Worm (Caenorhabditis elegans): ENCODE results near the gene thn-5.
"Not testable (repeated sequence)": the region's sequence is repeated elsewhere in the genome, so short reads cannot be mapped to it uniquely, and the experiment has no call there.

Gene thn-5

DNA sequence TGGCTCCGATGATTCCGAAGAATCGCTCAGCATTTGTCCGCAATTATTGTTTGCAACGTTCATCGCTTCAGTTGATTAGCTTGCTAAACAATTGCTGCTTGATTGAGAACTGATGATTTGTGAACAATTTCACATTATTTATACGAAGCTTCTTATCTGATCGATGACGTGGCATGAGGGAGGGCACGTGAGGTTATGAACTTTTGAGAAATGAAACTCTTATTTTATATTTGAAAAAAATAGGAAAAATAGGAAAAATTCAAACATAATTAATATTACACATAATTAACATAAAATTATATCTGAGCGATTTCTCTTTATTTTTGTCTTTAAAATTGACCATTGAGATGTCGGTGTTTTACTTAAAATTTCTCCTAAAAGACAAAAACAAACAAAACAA lies 24.0 kb downstream of the thn-5 start, which contains the start of gene F36H12.10:
Gene F36H12.10 (minus strand): TSS at position 101 of the 400 bp plus-strand sequence.
- TF ChIP-seq ztf-23 (GFP tag; IDR thresholded peaks at IDR 0.05); ztf-29 (GFP tag; IDR thresholded peaks at IDR 0.05); cog-1 (tag; optimal IDR thresholded peaks at IDR 0.05): not testable (repeated sequence)

DNA sequence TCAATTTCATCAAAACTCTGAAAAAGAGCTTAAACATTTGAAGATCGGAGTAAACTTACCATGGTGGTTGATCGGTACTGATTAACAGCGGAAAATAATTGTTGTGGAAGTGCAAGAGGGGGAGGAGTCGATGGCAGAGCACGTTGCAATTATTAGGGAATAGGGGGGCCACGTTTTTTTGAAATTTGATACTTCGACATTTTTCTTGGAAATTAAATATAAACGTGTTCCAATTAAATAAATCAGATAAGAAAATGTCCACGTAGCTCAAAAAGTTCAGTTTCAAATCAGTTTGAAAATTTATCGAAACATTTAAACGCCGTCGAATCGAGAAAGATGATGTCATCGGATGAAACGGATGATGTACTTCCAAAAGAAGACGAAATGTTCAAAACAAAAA lies 26.1 kb downstream of the thn-5 start, which contains the start of gene F36H12.9:
Gene F36H12.9 (plus strand): TSS at position 301 of the 400 bp plus-strand sequence.
- TF ChIP-seq flt-1, ztf-23, T22C8.4 (GFP tag; IDR thresholded peaks at IDR 0.05): not testable (repeated sequence)

DNA sequence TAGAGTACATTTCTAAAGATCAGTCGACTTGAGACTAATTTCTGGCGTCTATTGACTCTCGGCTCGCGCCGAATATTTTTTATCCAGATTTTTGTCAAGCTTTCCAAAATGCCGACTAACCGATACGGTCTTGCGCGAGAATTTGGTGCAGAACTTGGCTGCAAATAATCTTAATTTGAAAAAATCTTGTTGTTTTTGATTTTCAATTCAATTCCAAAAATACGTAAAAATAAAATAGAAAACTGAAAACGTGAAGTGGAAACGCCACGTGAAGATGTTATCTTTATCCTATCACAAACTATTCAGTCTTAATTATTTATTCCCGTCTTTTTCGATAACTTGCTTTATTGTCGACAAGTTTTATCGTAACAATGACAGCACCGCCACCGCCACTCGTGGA lies 27.8 kb downstream of the thn-5 start, which contains the start of gene ttbk-2.1:
Gene ttbk-2.1 (plus strand): TSS at position 301 of the 400 bp plus-strand sequence.
- TF ChIP-seq T22C8.4 (GFP tag; IDR thresholded peaks at IDR 0.05); flt-1 (GFP tag; IDR thresholded peaks at IDR 0.05); cog-1 (tag; optimal IDR thresholded peaks at IDR 0.05): not testable (repeated sequence)

DNA sequence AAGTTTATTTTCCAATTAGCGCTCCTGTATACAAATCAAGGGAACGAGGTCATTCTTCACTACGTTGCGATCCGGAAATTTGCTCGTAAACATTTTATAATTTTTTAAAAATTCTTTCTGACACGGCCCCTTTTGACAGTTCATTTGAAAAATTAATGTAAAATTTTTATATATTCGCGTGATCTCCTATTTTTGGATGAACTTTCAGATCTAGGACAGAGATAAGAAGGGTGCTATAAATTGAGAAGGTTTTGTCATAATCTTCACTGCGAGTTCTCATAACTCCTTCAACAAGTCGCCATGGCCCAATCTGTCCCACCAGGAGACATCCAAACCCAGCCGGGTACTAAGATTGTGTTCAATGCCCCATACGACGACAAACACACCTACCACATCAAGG lies 29.7 kb downstream of the thn-5 start, which contains the start of gene msp-19:
Gene msp-19 (plus strand): TSS at position 301 of the 400 bp plus-strand sequence.
- TF ChIP-seq klf-2 (GFP tag; conservative IDR thresholded peaks at IDR 0.05); med-1 (GFP tag; optimal IDR thresholded peaks at IDR 0.05; ENCODE audit: insufficient read depth); tab-1 (GFP tag; IDR thresholded peaks at IDR 0.05): not testable (repeated sequence)

DNA sequence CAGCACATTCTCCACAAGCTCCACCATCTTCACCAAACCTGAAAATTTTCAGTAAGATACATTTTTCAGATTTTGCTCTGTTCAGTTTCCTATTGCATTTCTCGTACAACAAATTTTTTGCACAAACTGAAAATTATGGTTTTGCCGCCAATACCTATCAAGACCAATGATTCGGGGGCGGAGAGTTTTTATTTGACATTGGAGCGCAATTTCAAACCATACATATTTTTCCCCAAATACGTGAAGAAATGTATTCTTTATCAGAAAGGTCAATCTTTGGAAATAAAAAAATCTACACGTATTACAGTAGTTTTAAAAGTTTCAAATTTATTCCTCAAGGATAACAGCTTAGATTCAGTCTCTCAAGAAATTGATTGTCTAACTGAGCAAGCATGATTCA lies 35.8 kb downstream of the thn-5 start, which contains the start of gene F36H12.5:
Gene F36H12.5 (plus strand): TSS at position 301 of the 400 bp plus-strand sequence.
- TF ChIP-seq ref-1 (GFP tag; conservative IDR thresholded peaks at IDR 0.05), result no peak
- TF ChIP-seq med-1 (GFP tag; optimal IDR thresholded peaks at IDR 0.05; ENCODE audit: insufficient read depth), result no peak
- no peak for TF ChIP-seq cog-1 (tag; optimal IDR thresholded peaks at IDR 0.05)
- TF ChIP-seq T22C8.4 (GFP tag; IDR thresholded peaks at IDR 0.05), result no peak
- no peak for TF ChIP-seq flt-1 (GFP tag; IDR thresholded peaks at IDR 0.05)
- TF ChIP-seq klf-2 (GFP tag; conservative IDR thresholded peaks at IDR 0.05), result no peak
- TF ChIP-seq tab-1 (GFP tag; IDR thresholded peaks at IDR 0.05), result no peak
- no peak for TF ChIP-seq ztf-23 (GFP tag; IDR thresholded peaks at IDR 0.05)
- no peak for TF ChIP-seq ztf-29 (GFP tag; IDR thresholded peaks at IDR 0.05)

DNA sequence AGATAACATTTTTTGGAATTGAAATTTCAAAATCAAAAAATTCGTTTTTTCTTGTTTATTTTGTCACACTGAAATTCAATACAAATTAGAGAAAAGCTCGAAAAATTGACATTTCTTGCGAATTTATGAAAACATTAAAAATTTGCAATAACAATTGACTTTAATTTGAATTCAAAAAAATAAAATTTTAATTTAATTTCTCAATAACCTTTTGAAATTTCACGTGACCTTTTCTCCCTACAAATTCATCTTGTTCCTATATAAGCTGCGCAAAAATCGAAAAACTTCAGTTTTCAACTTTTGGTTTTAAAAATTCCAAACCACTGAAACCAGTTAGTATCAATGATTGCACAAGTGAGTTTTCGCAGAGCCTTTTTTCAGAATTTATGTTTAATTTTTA lies 38.2 kb downstream of the thn-5 start, which contains the start of gene F36H12.4:
Gene F36H12.4 (plus strand): TSS at position 301 of the 400 bp plus-strand sequence.
- no peak for TF ChIP-seq tab-1 (GFP tag; IDR thresholded peaks at IDR 0.05)
- TF ChIP-seq ztf-23 (GFP tag; IDR thresholded peaks at IDR 0.05), result no peak
- TF ChIP-seq ztf-29 (GFP tag; IDR thresholded peaks at IDR 0.05), result no peak
- TF ChIP-seq cog-1 (tag; optimal IDR thresholded peaks at IDR 0.05), result no peak
- TF ChIP-seq flt-1 (GFP tag; IDR thresholded peaks at IDR 0.05), result no peak
- no peak for TF ChIP-seq klf-2 (GFP tag; conservative IDR thresholded peaks at IDR 0.05)
- TF ChIP-seq med-1 (GFP tag; optimal IDR thresholded peaks at IDR 0.05; ENCODE audit: insufficient read depth), result no peak
- no peak for TF ChIP-seq T22C8.4 (GFP tag; IDR thresholded peaks at IDR 0.05)
- TF ChIP-seq ref-1 (GFP tag; conservative IDR thresholded peaks at IDR 0.05), result no peak

DNA sequence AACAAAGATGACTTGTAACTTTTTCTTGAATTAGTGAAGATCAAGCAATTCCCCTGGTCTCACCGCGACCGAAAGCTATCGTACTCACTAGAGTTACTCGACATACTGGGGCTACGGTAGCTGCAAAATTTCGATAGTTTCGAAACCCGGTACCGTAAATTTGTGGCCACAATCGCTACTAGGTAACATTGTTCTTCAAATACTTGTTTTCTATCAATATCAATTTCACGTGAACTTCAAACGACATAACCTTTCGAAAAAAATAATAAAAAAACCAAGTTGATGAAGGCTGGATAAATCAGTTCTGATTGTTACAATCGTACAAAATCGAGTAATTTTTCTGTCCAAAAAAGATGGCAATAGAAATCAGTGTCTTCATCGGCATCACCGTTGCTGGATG lies 41.9 kb downstream of the thn-5 start, which contains the start of gene F36H12.3:
Gene F36H12.3 (plus strand): TSS at position 301 of the 400 bp plus-strand sequence.
- TF ChIP-seq klf-2 (GFP tag; conservative IDR thresholded peaks at IDR 0.05), result no peak
- no peak for TF ChIP-seq tab-1 (GFP tag; IDR thresholded peaks at IDR 0.05)
- TF ChIP-seq med-1 (GFP tag; optimal IDR thresholded peaks at IDR 0.05; ENCODE audit: insufficient read depth), result no peak
- TF ChIP-seq ztf-23 (GFP tag; IDR thresholded peaks at IDR 0.05), result no peak
- no peak for TF ChIP-seq ztf-29 (GFP tag; IDR thresholded peaks at IDR 0.05)

DNA sequence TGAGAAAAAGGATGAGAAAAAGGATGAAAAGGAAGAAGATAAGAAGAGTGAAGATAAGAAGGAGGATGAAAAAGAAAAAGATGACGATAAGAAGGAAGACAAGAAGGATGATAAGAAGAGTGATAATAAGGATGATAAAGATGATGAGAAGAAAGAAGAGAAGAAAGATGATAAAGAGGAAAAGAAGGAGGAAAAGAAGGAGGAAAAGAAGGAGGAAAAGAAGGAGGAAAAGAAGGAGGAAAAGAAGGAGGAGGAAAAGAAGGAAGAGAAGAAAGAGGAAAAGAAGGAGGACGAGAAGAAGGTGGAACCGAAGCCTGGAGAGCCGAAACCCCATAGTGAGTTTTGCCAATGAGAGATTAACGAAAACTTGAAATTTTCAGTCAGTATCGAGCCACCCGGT lies 42.8 kb downstream of the thn-5 start:
- TF ChIP-seq tab-1 (GFP tag; IDR thresholded peaks at IDR 0.05), result no peak
- TF ChIP-seq ref-1 (GFP tag; conservative IDR thresholded peaks at IDR 0.05), result no peak
- no peak for TF ChIP-seq klf-2 (GFP tag; conservative IDR thresholded peaks at IDR 0.05)
- no peak for TF ChIP-seq flt-1 (GFP tag; IDR thresholded peaks at IDR 0.05)
- no peak for TF ChIP-seq cog-1 (tag; optimal IDR thresholded peaks at IDR 0.05)
- TF ChIP-seq ztf-23 (GFP tag; IDR thresholded peaks at IDR 0.05), result no peak
- no peak for TF ChIP-seq T22C8.4 (GFP tag; IDR thresholded peaks at IDR 0.05)
- no peak for TF ChIP-seq ztf-29 (GFP tag; IDR thresholded peaks at IDR 0.05)
- TF ChIP-seq med-1 (GFP tag; optimal IDR thresholded peaks at IDR 0.05; ENCODE audit: insufficient read depth), result no peak

DNA sequence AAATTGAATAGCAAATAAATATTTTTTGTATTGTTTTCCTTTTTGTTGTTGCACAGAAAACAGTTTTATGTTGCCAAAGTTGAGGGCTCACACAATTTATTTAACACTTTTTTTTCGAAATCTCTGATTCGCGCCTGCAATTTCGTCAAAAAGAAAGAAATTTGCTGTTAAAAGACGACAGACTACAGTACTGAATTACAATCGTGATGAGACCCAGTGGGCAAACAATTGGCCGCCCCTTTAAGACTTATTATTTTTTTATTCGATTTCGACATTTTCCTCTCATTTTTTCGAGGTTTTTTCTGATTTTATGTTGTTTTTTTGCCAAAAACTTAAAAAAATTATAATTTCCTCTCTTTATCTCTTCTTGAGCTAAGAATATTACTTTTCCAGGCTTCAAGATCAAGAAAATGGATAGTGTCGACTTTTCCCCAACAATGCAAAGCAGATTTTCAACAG lies 43.5 kb downstream of the thn-5 start, which contains the start of gene slfl-4:
Gene slfl-4 (plus strand): TSS at position 409 of the 459 bp plus-strand sequence.
- TF ChIP-seq klf-2 (GFP tag; conservative IDR thresholded peaks at IDR 0.05) (no peak), cog-1 (tag; optimal IDR thresholded peaks at IDR 0.05) (no peak), ref-1 (GFP tag; conservative IDR thresholded peaks at IDR 0.05) (no peak), med-1 (GFP tag; optimal IDR thresholded peaks at IDR 0.05; ENCODE audit: insufficient read depth) (no peak), T22C8.4 (GFP tag; IDR thresholded peaks at IDR 0.05) (no peak), flt-1 (GFP tag; IDR thresholded peaks at IDR 0.05) (no peak), ztf-23 (GFP tag; IDR thresholded peaks at IDR 0.05) (no peak), ztf-29 (GFP tag; IDR thresholded peaks at IDR 0.05) (no peak), tab-1 (GFP tag; IDR thresholded peaks at IDR 0.05) (no peak)

DNA sequence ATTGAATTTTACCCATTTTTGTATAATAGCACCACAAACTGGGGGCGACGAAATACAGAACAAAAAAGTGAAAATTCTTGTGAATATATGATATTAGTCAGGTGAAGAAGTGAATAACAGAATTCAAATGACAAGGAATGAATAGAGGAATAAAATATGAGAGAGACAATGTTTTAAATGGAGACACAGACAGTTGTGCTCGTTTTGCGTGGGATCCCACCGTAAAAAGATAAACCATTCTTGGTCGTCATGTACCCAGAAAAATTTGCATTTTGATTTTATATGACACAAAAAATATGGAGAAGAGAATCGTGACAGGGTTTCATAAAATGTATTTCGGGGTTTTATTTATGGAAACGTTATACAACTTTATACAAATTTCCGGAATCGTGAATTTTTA lies 47.1 kb downstream of the thn-5 start, which contains the start of gene F36H12.17:
Gene F36H12.17 (minus strand): TSS at position 101 of the 400 bp plus-strand sequence.
- no peak for TF ChIP-seq ztf-23 (GFP tag; IDR thresholded peaks at IDR 0.05)
- no peak for TF ChIP-seq tab-1 (GFP tag; IDR thresholded peaks at IDR 0.05)
- no peak for TF ChIP-seq T22C8.4 (GFP tag; IDR thresholded peaks at IDR 0.05)
- no peak for TF ChIP-seq klf-2 (GFP tag; conservative IDR thresholded peaks at IDR 0.05)
- TF ChIP-seq ref-1 (GFP tag; conservative IDR thresholded peaks at IDR 0.05), result no peak
- TF ChIP-seq med-1 (GFP tag; optimal IDR thresholded peaks at IDR 0.05; ENCODE audit: insufficient read depth), result no peak
- no peak for TF ChIP-seq cog-1 (tag; optimal IDR thresholded peaks at IDR 0.05)
- no peak for TF ChIP-seq flt-1 (GFP tag; IDR thresholded peaks at IDR 0.05)
